Fruit fly (Drosophila melanogaster): Measurements from ENCODE around the gene CG7488.
A peak's percentile ranks its signal among the peaks of the same experiment; 100 is the strongest.

CG7488 gene

dm6 chr3R:12985828-12986530 is 9.4 kb upstream of the CG7488 start, which contains the start of gene CG31342 (continued):
- TF ChIP-seq Poxn (GFP tag; IDR thresholded peaks at IDR 0.05) (no peak), CG12299 (tag; optimal IDR thresholded peaks at IDR 0.05) (no peak), prd (optimal IDR thresholded peaks at IDR 0.05) (no peak), prd (GFP tag; IDR thresholded peaks at IDR 0.05) (no peak), Kr (GFP tag; optimal IDR thresholded peaks at IDR 0.05) (no peak), Med (GFP tag) (peak; percentile 85), CG10274 (GFP tag; optimal IDR thresholded peaks at IDR 0.05) (no peak), zen (tag; optimal IDR thresholded peaks at IDR 0.05) (peak; percentile 48), tin (GFP tag; optimal IDR thresholded peaks at IDR 0.05) (peak; percentile 17), ewg (GFP tag; optimal IDR thresholded peaks at IDR 0.05) (no peak), Dp (GFP tag; optimal IDR thresholded peaks at IDR 0.05) (peak; percentile 3), Usf (GFP tag; optimal IDR thresholded peaks at IDR 0.05) (no peak), hth (optimal IDR thresholded peaks at IDR 0.05) (no peak), wor (GFP tag; IDR thresholded peaks at IDR 0.05) (no peak), Ssrp (tag; optimal IDR thresholded peaks at IDR 0.05) (peak; percentile 38), yki (optimal IDR thresholded peaks at IDR 0.05) (no peak), Gug (GFP tag; IDR thresholded peaks at IDR 0.05) (no peak), tgo (GFP tag; IDR thresholded peaks at IDR 0.05) (no peak), ERR (GFP tag; optimal IDR thresholded peaks at IDR 0.05) (no peak), trh (GFP tag; optimal IDR thresholded peaks at IDR 0.05) (no peak), Antp (GFP tag; optimal IDR thresholded peaks at IDR 0.05) (no peak), Bteb2 (GFP tag; optimal IDR thresholded peaks at IDR 0.05) (peak; percentile 37), Dad (GFP tag; optimal IDR thresholded peaks at IDR 0.05) (no peak), CG12391 (tag; optimal IDR thresholded peaks at IDR 0.05) (peak; percentile 72), HHEX (GFP tag; optimal IDR thresholded peaks at IDR 0.05) (no peak), jumu (GFP tag; optimal IDR thresholded peaks at IDR 0.05) (no peak), Xrp1 (GFP tag; IDR thresholded peaks at IDR 0.05) (peak; percentile 55; the same call in 1 of the 2 replicates), CG18476 (GFP tag; optimal IDR thresholded peaks at IDR 0.05) (no peak), her (GFP tag; optimal IDR thresholded peaks at IDR 0.05) (no peak), br (optimal IDR thresholded peaks at IDR 0.05) (no peak), CG2875 (GFP tag; optimal IDR thresholded peaks at IDR 0.05) (no peak), chif (GFP tag; optimal IDR thresholded peaks at IDR 0.05) (peak in 1 of 2 experiments; percentile 23), CG12744 (GFP tag; optimal IDR thresholded peaks at IDR 0.05) (no peak), CG30431 (GFP tag; optimal IDR thresholded peaks at IDR 0.05) (no peak), esg (GFP tag; conservative IDR thresholded peaks at IDR 0.05) (no peak), so (GFP tag; IDR thresholded peaks at IDR 0.05) (0 out of 3 replicates have a peak, but pooled peaks have one; percentile 17), CG13123 (GFP tag; optimal IDR thresholded peaks at IDR 0.05) (no peak), CG4617 (GFP tag; optimal IDR thresholded peaks at IDR 0.05; ENCODE audit: borderline replicate concordance) (peak; percentile 93), psq (GFP tag; optimal IDR thresholded peaks at IDR 0.05) (no peak), CG12219 (GFP tag; optimal IDR thresholded peaks at IDR 0.05) (no peak), CG34376 (GFP tag; optimal IDR thresholded peaks at IDR 0.05) (peak; percentile 38), trem (tag; optimal IDR thresholded peaks at IDR 0.05) (peak; percentile 51), CG15011 (GFP tag; optimal IDR thresholded peaks at IDR 0.05) (peak; percentile 0), tup (GFP tag; optimal IDR thresholded peaks at IDR 0.05) (no peak), CG18011 (GFP tag; optimal IDR thresholded peaks at IDR 0.05) (no peak), sna (GFP tag; IDR thresholded peaks at IDR 0.05; ENCODE audit: partially characterized antibody) (peak; percentile 61; the same call in 1 of the 2 replicates), NC2β (GFP tag; optimal IDR thresholded peaks at IDR 0.05) (no peak), dati (GFP tag; IDR thresholded peaks at IDR 0.05) (no peak), Max (GFP tag; optimal IDR thresholded peaks at IDR 0.05) (no peak), CG8478 (optimal IDR thresholded peaks at IDR 0.05) (no peak), Abd-B (GFP tag; optimal IDR thresholded peaks at IDR 0.05) (no peak), Nf-YC (tag; optimal IDR thresholded peaks at IDR 0.05) (no peak)

Data from whole organism, embryonic.